Worm (Caenorhabditis elegans) whole organism, L1 larva: ENCODE measurements around the gene symk-1.
"Not testable (repeated sequence)": the region's sequence is repeated elsewhere in the genome, so short reads cannot be mapped to it uniquely, and the experiment has no call there.

Experiments
- Y116A8C.19 ChIP-seq: sonication (generic microtip); optimal IDR thresholded peaks from 2 replicates; lab custom pipeline; 2016; ENCODE audit warnings: missing compliant biosample characterization, missing genetic modification characterization, borderline replicate concordance
- aly-2 ChIP-seq: fragments of 150-350 bp; optimal IDR thresholded peaks from 2 replicates; lab custom pipeline; 2014; ENCODE audit warnings: missing biosample characterization, missing genetic modification characterization
- ama-1 ChIP-seq: fragments of 150-350 bp; optimal IDR thresholded peaks from 2 replicates; lab custom pipeline; 2014
- blmp-1 ChIP-seq: fragments of 150-350 bp; optimal IDR thresholded peaks from 2 replicates; lab custom pipeline; 2014; ENCODE audit warnings: missing biosample characterization, missing genetic modification characterization
- ceh-88 ChIP-seq: fragments of 200-800 bp; sonication (Bioruptor generic); IDR thresholded peaks from 2 replicates; pipeline ENCODE4 v1.3.6; 2022; ENCODE audit warnings: missing genetic modification characterization, missing compliant biosample characterization
- ceh-90 ChIP-seq: sonication (generic microtip); optimal IDR thresholded peaks from 2 replicates; lab custom pipeline; 2016; ENCODE audit warnings: missing genetic modification characterization, missing compliant biosample characterization
- ces-1 ChIP-seq: fragments of 150-350 bp; optimal IDR thresholded peaks from 2 replicates; lab custom pipeline; 2014; ENCODE audit warnings: missing biosample characterization, missing genetic modification reagents, missing genetic modification characterization
- efl-1 ChIP-seq, 4 experiments: fragments of 150-350 bp; optimal IDR thresholded peaks in 3 of 4; peaks in 1 of 4; 1 replicate in 1 of 4; 2 replicates in 3 of 4; lab custom pipeline; 2014; ENCODE audit warnings: missing biosample characterization in 2 of 4, missing genetic modification characterization in 2 of 4, missing genetic modification reagents in 2 of 4
- efl-3 ChIP-seq: fragments of 200-800 bp; sonication (Bioruptor generic); optimal IDR thresholded peaks from 2 replicates; lab custom pipeline; 2018; ENCODE audit warnings: mild to moderate bottlenecking, missing genetic modification characterization, missing compliant biosample characterization
- elt-3 ChIP-seq, 6 experiments: fragments of 150-350 bp in 1 of 6; sonication (generic microtip); optimal IDR thresholded peaks; 2 replicates each; lab custom pipeline; 2017 to 2018; ENCODE audit warnings: missing biosample characterization in 6 of 6, missing genetic modification characterization in 6 of 6, inconsistent platforms in 1 of 6
- ets-5 ChIP-seq: fragments of 200-800 bp; sonication (Bioruptor generic); IDR thresholded peaks from 2 replicates; pipeline ENCODE4 v1.3.6; 2022; ENCODE audit warnings: missing genetic modification characterization, missing compliant biosample characterization
- fkh-10 ChIP-seq: sonication (generic microtip); optimal IDR thresholded peaks from 2 replicates; lab custom pipeline; 2017; ENCODE audit warnings: missing biosample characterization, missing genetic modification reagents, missing genetic modification characterization
- fkh-8 ChIP-seq: sonication (generic microtip); optimal IDR thresholded peaks from 2 replicates; lab custom pipeline; 2016; ENCODE audit warnings: mild to moderate bottlenecking, missing genetic modification characterization, missing compliant biosample characterization
- hlh-4 ChIP-seq: sonication (generic microtip); optimal IDR thresholded peaks from 2 replicates; lab custom pipeline; 2016; ENCODE audit warnings: mild to moderate bottlenecking, missing genetic modification characterization, missing compliant biosample characterization
- hpl-2 ChIP-seq: fragments of 150-350 bp; optimal IDR thresholded peaks from 2 replicates; lab custom pipeline; 2014; ENCODE audit warnings: missing biosample characterization, missing genetic modification reagents, missing genetic modification characterization
- jun-1 ChIP-seq: fragments of 150-350 bp; optimal IDR thresholded peaks from 2 replicates; lab custom pipeline; 2014; ENCODE audit warnings: missing biosample characterization, missing genetic modification reagents, missing genetic modification characterization
- lin-35 ChIP-seq, 2 experiments: fragments of 150-350 bp; optimal IDR thresholded peaks; 2 replicates each; lab custom pipeline; 2014; ENCODE audit warnings: missing biosample characterization in 2 of 2, missing genetic modification characterization in 2 of 2, missing genetic modification reagents in 2 of 2
- lsy-2 ChIP-seq, 2 experiments: fragments of 150-350 bp; optimal IDR thresholded peaks; 2 replicates each; lab custom pipeline; 2014; ENCODE audit warnings: missing biosample characterization in 2 of 2, missing genetic modification characterization in 2 of 2
- mab-9 ChIP-seq: fragments of 200-800 bp; sonication (Bioruptor generic); IDR thresholded peaks from 2 replicates; pipeline ENCODE4 v1.3.6; 2022; ENCODE audit warnings: missing genetic modification reagents, missing genetic modification characterization, missing compliant biosample characterization
- mef-2 ChIP-seq: fragments of 150-350 bp; optimal IDR thresholded peaks from 2 replicates; lab custom pipeline; 2014; ENCODE audit warnings: missing biosample characterization, missing genetic modification characterization
- nhr-11 ChIP-seq: fragments of 150-350 bp; optimal IDR thresholded peaks from 2 replicates; lab custom pipeline; 2014; ENCODE audit warnings: missing biosample characterization, missing genetic modification characterization
- nhr-12 ChIP-seq: sonication (generic microtip); optimal IDR thresholded peaks from 2 replicates; lab custom pipeline; 2017; ENCODE audit warnings: missing biosample characterization, missing genetic modification characterization
- nhr-19 ChIP-seq: fragments of 200-800 bp; sonication (Bioruptor generic); conservative IDR thresholded peaks from 2 replicates; pipeline ENCODE4 v1.3.6; 2022; ENCODE audit warnings: missing genetic modification characterization, missing compliant biosample characterization
- nhr-20 ChIP-seq: sonication (generic microtip); optimal IDR thresholded peaks from 2 replicates; lab custom pipeline; 2016; ENCODE audit warnings: mild to moderate bottlenecking, missing genetic modification characterization, missing compliant biosample characterization
- nhr-28 ChIP-seq: fragments of 150-350 bp; optimal IDR thresholded peaks from 2 replicates; lab custom pipeline; 2014; ENCODE audit warnings: missing biosample characterization, missing genetic modification characterization
- nhr-84 ChIP-seq: sonication (generic microtip); optimal IDR thresholded peaks from 2 replicates; lab custom pipeline; 2017; ENCODE audit warnings: missing biosample characterization, missing genetic modification characterization
- swsn-7 ChIP-seq: sonication (generic microtip); optimal IDR thresholded peaks from 2 replicates; lab custom pipeline; 2016; ENCODE audit warnings: missing genetic modification characterization, missing compliant biosample characterization
- tbx-2 ChIP-seq: sonication (generic microtip); optimal IDR thresholded peaks from 2 replicates; lab custom pipeline; 2016; ENCODE audit warnings: missing genetic modification characterization, missing compliant biosample characterization
- unc-130 ChIP-seq: fragments of 150-350 bp; optimal IDR thresholded peaks from 2 replicates; lab custom pipeline; 2017; ENCODE audit warnings: missing biosample characterization, missing genetic modification characterization, inconsistent platforms
- unc-62 ChIP-seq: fragments of 150-350 bp; optimal IDR thresholded peaks from 2 replicates; lab custom pipeline; 2014; ENCODE audit warnings: missing biosample characterization, missing genetic modification reagents, missing genetic modification characterization
- unc-86 ChIP-seq: sonication (generic microtip); optimal IDR thresholded peaks from 2 replicates; lab custom pipeline; 2016; ENCODE audit warnings: missing genetic modification characterization, missing compliant biosample characterization
- xbp-1 ChIP-seq: sonication (generic microtip); optimal IDR thresholded peaks from 2 replicates; lab custom pipeline; 2016; ENCODE audit warnings: missing genetic modification characterization, missing compliant biosample characterization

The symk-1 gene

ce11 chrV:8574762-8575161 is 4.7 kb downstream of the symk-1 start, which contains the start of gene F25G6.1:
Gene F25G6.1, plus strand, starts transcription at chrV:8575062.
- not testable (repeated sequence) for TF ChIP-seq nhr-28; lin-35 (GFP tag; optimal IDR thresholded peaks at IDR 0.05; lab: Kevin White, UChicago); unc-62 (GFP tag; lab: Kevin White, UChicago)
- TF ChIP-seq, all 84 proteins: peak for 0; not testable (repeated sequence) for 84

ce11 chrV:8580961-8581360 is 10.8 kb downstream of the symk-1 start, which contains the start of gene C10B5.1:
Gene C10B5.1, plus strand, starts transcription at chrV:8581261.
- TF ChIP-seq aly-2, result no peak
- no peak for TF ChIP-seq mef-2 (tag; lab: Kevin White, UChicago)
- TF ChIP-seq swsn-7 (tag; lab: Kevin White, UChicago), result no peak
- no peak for TF ChIP-seq efl-3 (GFP tag; lab: Kevin White, UChicago)
- no peak for TF ChIP-seq nhr-20
- TF ChIP-seq nhr-19 (GFP tag; lab: Robert Waterston, UW), result no peak
- no peak for TF ChIP-seq nhr-84 (tag; lab: Kevin White, UChicago)
- TF ChIP-seq jun-1, result no peak
- no peak for TF ChIP-seq efl-1 (optimal IDR thresholded peaks at IDR 0.05; lab: Kevin White, UChicago)
- no peak for TF ChIP-seq efl-1 (GFP tag; optimal IDR thresholded peaks at IDR 0.05 in 1 of 2; lab: Kevin White, UChicago)
- no peak for TF ChIP-seq ces-1 (GFP tag; lab: Kevin White, UChicago)
- no peak for TF ChIP-seq unc-130 (tag; lab: Kevin White, UChicago)
- TF ChIP-seq ets-5, result no peak
- no peak for TF ChIP-seq ceh-88 (GFP tag; lab: Robert Waterston, UW)
- TF ChIP-seq fkh-8 (tag; lab: Kevin White, UChicago), result no peak
- no peak for TF ChIP-seq xbp-1 (tag; lab: Kevin White, UChicago)
- TF ChIP-seq hpl-2 (GFP tag; lab: Kevin White, UChicago), result no peak
- no peak for TF ChIP-seq ama-1
- no peak for TF ChIP-seq fkh-10 (GFP tag; lab: Kevin White, UChicago)
- no peak for TF ChIP-seq Y116A8C.19 (tag; lab: Kevin White, UChicago)
- TF ChIP-seq, all 84 proteins: peak for 0

- TF ChIP-seq mab-9 (GFP tag; lab: Robert Waterston, UW) (no peak), nhr-11 (tag; lab: Kevin White, UChicago) (no peak), efl-1 (optimal IDR thresholded peaks at IDR 0.05; lab: Kevin White, UChicago) (no peak), efl-1 (GFP tag; optimal IDR thresholded peaks at IDR 0.05 in 1 of 2; lab: Kevin White, UChicago) (peak in 1 of 2 experiments; percentile 90)
- TF ChIP-seq, all 84 proteins: peak for 1
Observed at ce11 chrV:8586472-8586871, 16.4 kb downstream of the symk-1 start.

ce11 chrV:8586920-8587319 is 16.8 kb downstream of the symk-1 start:
- TF ChIP-seq blmp-1, result peak; percentile 11
- no peak for TF ChIP-seq fkh-8 (tag; lab: Kevin White, UChicago)
- TF ChIP-seq, all 84 proteins: peak for 1

- TF ChIP-seq elt-3 (tag; optimal IDR thresholded peaks at IDR 0.05; lab: Kevin White, UChicago), result no peak
- TF ChIP-seq lsy-2 (tag; optimal IDR thresholded peaks at IDR 0.05; lab: Kevin White, UChicago), result no peak
- no peak for TF ChIP-seq ces-1 (GFP tag; lab: Kevin White, UChicago)
- TF ChIP-seq ceh-88 (GFP tag; lab: Robert Waterston, UW), result no peak
- no peak for TF ChIP-seq tbx-2 (tag; lab: Kevin White, UChicago)
- no peak for TF ChIP-seq hlh-4 (tag; lab: Kevin White, UChicago)
- TF ChIP-seq nhr-12 (tag; lab: Kevin White, UChicago), result no peak
- TF ChIP-seq mab-9 (GFP tag; lab: Robert Waterston, UW), result no peak
- TF ChIP-seq jun-1, result no peak
- TF ChIP-seq ceh-90 (tag; lab: Kevin White, UChicago), result no peak
- TF ChIP-seq unc-86, result no peak
- no peak for TF ChIP-seq nhr-28
Observed at ce11 chrV:8588079-8588478, 18.0 kb downstream of the symk-1 start, which contains the start of gene C10B5.3. Gene C10B5.3, minus strand, starts transcription at chrV:8588179.
